Fruit fly (Drosophila melanogaster) ovary, adult (tissue): ENCODE results near the gene RPA1.

Experiments
- CG17801 ChIP-seq: fragments of 200-800 bp; optimal IDR thresholded peaks from 2 replicates; lab custom pipeline; 2019; ENCODE audit warnings: missing biosample characterization, mild to moderate bottlenecking, missing genetic modification characterization, moderate library complexity; ENCODE audit not compliant: partially characterized antibody

RPA1 gene

DNA sequence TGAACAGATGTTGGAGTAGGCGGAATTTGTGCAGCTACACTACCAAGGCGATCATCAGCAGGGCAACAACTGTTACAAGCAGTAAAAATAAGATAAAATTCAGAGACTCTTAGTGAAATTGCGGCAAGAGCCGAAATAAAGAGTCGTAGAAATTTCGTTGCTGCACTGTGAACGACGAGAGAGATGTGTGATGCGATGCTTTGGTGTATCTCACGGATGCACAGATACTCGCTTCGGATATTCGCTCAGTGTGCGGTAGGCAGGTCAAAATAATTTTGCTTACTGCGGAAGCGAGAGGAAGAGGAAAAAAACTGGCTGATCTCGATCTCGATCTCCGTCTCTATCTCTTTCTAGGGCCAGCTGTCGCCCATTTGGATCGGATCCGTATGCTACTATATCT is 24.5 kb upstream of the RPA1 start:
- no peak for TF ChIP-seq CG17801 (GFP tag; lab: Kevin White, UChicago)

DNA sequence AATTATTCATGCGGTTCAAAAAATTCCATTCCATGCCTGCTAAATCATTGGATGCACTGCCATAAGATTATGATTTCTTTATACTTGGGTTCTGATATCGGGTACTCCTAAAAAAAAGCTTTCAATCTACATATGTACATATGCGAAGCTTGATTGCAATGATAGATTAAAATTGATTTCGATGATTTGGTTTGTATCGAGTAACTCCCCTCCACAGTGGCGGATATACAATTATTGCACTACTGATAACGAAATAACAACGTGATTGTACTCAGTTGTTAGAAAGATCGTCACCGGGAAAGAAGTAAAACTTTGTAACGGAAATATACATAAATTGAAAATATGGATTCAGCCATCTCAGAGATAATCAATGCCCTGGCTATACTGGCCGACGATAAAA is 23.4 kb upstream of the RPA1 start, which contains the start of gene Nazo:
TSS of gene Nazo (plus strand) at position 180 of the 400 bp plus-strand sequence.
- TF ChIP-seq CG17801 (GFP tag; lab: Kevin White, UChicago): no peak

DNA sequence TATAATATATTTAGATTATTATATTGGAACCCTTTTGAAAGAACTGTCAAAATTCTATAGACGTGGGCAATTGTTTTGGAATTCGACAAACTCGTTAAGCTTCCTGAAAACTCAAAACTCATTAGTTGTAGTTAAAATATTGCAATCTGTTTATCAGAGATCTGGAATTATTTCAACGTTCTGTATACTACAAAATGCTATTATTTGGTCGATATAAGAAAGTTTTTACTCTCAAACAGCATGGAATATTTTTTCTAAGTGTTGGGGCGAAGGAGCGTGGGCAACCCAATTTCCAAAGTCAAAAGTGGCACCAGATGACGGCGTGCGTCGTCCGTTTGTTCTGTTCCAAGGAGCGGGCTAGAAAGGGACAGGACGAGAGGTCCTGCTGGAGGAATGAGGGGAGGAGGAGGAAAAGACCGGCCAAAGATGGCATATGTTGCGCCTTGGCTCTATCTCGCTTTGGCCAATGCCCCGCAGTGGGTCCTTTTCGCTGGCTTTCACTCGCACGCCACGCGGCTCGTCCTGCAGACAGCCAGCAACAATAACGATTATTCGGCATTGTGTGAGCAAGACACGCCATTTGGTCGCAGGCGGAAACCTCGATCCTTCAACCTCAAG is 21.6 kb upstream of the RPA1 start:
- no peak for TF ChIP-seq CG17801 (GFP tag; lab: Kevin White, UChicago)

DNA sequence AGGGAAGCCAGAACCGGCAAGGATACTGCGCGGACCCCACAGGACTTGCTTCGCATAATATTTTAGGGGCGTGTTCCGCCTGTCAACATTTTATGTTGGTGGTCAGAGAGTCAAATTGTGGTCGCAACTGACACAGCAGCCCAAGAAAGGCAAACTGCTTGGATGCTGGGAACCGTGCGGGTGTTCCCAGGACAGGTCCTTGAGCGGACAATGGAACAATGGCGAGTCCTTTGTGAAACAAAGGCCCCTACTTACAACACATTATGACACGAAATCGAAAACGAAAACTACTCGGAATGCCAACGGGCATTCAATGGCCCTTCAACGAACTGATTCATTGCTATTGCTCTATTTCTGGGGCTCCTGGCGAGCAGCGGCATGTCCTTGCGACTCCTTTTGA is 20.0 kb upstream of the RPA1 start:
- TF ChIP-seq CG17801 (GFP tag; lab: Kevin White, UChicago): no peak

DNA sequence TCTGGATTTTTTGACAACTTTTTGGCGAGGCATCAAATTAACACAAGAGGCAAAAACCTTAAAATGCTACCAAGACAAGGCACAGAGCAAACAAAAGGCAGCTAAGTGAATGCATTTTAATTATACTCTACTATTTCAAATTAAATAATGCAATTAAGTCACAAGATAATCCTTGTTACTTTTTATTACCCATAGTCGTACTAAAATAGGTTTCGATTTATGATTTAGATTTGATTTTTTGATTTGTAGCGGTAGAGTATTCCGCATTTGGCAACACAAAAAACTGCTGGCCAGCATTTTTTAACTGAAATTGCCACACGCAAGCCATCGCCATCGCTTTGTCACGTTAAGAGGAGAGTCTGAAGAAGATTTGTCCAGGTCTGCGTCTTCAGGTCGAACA is 18.5 kb upstream of the RPA1 start:
- TF ChIP-seq CG17801 (GFP tag; lab: Kevin White, UChicago): no peak

DNA sequence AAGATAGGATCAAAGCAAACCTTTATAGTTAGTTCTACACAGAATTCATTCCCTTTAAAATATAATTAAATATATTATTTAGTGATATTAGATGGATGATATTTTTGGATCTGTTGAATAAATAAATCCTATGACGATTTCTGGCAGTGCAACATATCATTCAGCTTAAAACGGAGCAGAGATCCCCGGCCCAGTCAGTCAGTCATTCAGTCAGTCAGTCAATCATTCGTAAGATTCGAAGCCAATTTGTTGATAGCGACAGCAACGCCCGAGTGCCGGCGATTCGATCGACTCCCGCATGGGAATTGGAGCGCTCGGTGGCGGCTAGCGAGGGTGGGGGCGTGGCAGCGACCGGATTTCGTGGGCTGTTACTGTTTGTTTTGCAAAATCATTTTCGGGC is 15.7 kb upstream of the RPA1 start:
- TF ChIP-seq CG17801 (GFP tag; lab: Kevin White, UChicago): no peak

DNA sequence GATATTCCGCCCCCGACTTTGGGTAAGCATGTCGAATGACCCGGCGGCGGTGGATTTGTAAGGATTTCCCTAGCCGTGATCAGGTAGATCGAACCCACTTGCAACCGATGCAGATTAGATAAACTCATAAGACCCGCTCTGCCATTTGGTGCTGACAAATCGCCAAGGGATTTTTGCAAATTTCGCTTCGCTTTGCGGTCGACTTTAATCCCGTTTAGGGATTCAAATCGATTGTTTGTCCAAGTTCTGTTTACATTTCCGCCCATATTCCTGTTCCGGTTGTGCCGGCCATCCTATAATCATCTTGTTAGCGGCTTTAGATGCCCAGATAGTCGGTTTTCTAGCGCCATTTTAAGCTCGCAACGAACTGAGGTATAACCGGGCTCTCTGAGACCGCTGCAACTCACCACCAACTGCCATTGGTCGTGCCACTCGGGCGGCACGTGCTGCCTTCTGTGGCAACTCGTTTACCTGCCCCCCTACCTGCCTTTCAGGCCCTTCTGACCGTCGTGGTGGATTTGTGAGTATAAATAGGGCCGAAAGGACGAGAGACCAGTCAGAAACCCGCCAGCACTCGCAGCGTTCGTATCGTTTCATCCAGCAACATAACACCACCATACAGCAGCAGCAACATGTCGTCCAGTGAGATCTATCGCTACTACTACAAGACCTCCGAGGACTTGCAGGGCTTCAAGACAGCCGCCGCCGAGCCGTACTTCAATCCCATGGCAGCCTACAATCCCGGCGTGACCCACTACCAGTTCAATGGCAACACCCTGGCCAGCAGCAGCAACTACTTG is 13.4 kb upstream of the RPA1 start, which contains the start of gene ato:
TSS of gene ato (plus strand) at position 559 of the 800 bp plus-strand sequence.
- no peak for TF ChIP-seq CG17801 (GFP tag; lab: Kevin White, UChicago)

DNA sequence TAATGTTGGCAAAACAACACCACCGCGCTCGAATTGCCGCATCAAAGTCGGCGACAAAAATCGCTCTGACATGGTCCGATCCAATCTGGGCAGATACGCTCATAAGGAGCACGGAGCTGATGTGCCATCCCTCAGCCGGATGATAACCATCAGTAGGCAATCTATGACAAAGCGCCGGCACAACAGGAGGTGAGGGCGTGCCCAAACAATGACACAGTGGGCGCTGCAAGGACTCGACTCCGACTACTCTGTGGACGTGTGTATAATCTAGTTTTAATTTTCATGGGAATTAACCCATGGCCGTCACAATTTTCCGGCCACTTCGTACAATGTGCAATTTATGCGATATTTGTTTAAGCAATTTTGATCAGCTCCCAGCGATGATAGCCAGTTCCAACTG is 10.8 kb upstream of the RPA1 start:
- TF ChIP-seq CG17801 (GFP tag; lab: Kevin White, UChicago): no peak

DNA sequence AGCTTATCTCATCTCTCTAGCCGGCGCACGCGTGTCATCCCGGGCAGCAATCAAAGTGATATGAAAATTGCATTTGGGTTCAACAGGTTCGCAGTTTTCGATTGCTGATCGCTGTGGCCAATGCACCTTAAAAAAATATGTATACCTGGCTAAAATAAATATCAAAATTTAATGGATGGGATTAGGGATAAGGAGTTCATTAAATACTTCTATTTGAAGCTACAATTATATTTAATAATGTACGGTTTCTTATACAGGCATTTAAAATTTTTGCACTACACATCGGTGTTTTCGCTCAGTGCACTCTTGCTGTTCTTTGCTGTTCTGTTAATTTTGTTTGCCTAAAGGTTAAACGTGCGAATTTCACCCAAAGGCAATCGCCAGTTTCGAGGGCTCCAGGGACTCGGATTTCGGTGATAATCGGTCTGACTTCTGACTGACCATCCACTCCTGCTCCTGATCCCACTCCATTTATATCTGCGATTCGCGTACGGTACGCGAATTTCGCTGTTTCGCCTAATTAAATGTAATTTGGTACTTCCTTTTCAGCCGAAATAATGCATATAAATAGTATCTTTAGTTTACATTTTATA is 8.4 kb upstream of the RPA1 start:
- no peak for TF ChIP-seq CG17801 (GFP tag; lab: Kevin White, UChicago)

DNA sequence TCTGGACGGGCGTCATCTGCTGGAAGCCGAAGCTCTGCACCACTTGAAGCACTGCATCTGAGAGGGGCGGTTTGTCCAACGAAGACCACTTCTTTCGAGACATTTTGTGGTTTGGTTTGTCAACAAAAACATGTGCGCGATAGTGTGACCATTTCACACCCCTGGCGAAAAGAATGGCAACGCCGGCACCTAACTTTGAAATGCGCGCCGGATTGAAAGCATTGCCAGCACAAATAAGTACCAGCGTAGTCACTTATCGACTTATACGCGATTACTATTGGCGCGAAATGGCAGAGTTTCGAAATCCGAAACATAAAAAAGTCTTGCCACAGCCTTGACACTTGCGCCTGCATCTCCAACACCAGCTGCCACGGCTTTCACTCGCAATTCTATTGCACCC is 5.5 kb upstream of the RPA1 start, which contains the start of gene CG9630:
TSS of gene CG9630 (minus strand) at position 157 of the 400 bp plus-strand sequence.
- peak; percentile 2 for TF ChIP-seq CG17801 (GFP tag; lab: Kevin White, UChicago)

DNA sequence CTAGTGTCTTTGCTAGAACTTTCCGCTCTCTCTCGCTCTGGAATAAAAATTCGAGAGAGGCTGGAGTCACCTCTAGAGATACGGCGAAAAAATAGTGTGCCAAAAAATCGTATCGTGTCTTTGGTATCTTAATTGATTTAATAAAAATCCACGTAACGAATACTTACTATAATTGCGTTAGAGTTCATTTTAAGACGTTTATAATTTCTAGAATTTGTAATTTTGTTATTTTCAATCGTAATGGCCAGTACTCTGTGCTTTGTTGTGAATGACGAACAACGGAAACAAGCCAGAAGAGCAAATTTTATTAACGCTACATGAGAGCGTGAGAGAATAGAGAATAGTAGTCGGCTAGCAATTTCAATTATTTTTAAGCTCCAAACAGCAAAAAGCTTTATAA is 2.6 kb downstream of the RPA1 start:
- TF ChIP-seq CG17801 (GFP tag; lab: Kevin White, UChicago): peak; percentile 9

DNA sequence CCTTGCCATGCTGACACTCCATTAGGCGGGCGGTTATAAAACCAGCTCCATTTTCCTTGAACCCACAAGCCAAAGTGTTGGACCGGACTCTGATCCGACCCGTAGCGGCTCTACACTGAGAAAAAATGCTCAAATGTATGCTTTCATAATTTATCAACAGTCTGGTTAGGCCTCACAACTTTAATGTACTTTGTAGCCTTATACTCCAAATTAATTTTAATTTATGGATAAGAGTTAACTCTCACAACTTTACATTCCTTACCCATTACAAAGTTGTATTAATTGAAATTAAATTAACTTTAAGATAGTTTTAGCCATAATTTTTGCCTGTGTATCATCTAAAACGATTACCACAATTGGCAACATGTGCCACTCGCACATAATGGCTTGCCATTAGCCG is 8.2 kb downstream of the RPA1 start:
- TF ChIP-seq CG17801 (GFP tag; lab: Kevin White, UChicago): no peak

DNA sequence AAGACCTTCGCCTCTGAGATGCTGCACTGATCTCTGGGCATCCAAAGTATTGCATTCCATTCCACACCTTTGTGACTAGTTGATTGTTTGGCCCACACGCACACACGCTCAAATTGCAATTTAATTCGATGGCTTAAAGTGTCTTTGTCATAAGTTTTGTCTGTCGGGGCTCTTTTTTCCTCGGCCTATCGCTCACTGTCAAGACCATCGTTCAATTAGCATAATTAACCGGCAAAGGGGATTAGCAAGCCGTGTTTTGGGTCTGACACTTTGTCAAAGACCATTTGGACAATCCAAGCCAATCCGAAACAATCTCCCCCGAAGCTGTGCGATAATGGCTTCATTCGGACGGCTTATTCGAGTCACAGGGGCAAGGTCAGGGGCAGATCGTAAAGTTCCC is 9.9 kb downstream of the RPA1 start:
- no peak for TF ChIP-seq CG17801 (GFP tag; lab: Kevin White, UChicago)

DNA sequence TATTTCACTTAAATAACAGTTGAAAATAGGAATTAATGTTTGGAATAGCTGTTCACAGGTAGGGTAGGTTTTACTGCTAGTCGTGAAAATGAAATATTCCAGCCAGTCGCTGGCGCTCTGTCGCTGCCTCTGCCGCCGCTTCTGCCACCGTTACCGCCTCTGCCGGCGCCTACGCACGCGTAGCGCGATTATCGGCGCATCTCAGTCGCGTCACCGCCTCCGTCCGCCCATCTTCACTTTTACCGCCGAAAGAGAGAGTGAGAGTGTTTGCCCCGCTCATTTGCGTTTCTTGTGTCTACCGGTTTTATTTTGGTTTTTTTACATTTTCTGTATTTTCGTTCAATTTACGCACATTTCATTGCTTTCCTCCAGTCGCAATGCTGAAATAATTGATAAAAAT is 12.7 kb downstream of the RPA1 start:
- TF ChIP-seq CG17801 (GFP tag; lab: Kevin White, UChicago): no peak

DNA sequence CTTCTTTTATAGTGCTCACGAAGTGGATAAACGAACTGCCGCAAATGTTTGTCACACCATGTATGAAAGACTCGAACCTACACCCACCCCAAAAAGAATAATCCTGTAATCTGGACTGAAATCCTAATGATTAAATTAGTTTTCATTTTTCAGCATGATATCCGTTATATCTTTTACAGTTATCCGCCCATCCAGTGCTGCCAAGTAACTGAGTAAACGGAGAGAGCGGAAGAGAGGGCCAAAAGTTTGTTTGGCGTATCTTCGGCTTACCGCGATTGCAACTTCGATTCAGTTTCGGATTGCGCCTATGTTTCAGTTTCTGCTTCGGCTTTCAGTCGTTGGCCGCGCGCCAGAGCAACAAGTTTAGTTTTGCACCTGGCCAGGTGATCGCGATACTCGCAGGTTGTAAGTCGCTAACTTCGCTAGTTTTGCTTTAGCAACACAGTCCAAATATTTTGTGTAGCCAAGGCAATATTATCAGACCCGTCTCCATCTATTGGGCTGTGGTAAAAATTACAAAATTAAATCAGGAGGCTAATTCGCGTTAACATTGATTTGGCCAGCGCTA is 14.0 kb downstream of the RPA1 start, which contains the start of gene mtg:
TSS of gene mtg (plus strand) at position 332 of the 568 bp plus-strand sequence.
- no peak for TF ChIP-seq CG17801 (GFP tag; lab: Kevin White, UChicago)
